Worm (Caenorhabditis elegans) whole organism, dauer: ENCODE results near the gene tag-180.

Source experiments
- unc-62 ChIP-seq: sonication (generic microtip); optimal IDR thresholded peaks from 2 replicates; lab custom pipeline; 2017; ENCODE audit warnings: missing biosample characterization, missing genetic modification reagents, missing genetic modification characterization

The tag-180 gene

ce11 chrII:11293433-11293832, 35.8 kb downstream of the tag-180 start, which contains the start of gene C47G2.4:
Gene C47G2.4 (minus strand): TSS chrII:11293606.
- TF ChIP-seq unc-62 (GFP tag; lab: Kevin White, UChicago), result no peak

ce11 chrII:11290109-11290784, 39.0 kb downstream of the tag-180 start, which contains the start of gene C47G2.3:
Gene C47G2.3 (minus strand): TSS chrII:11290159.
- no peak for TF ChIP-seq unc-62 (GFP tag; lab: Kevin White, UChicago)

- TF ChIP-seq unc-62 (GFP tag; lab: Kevin White, UChicago), result no peak
Observed at ce11 chrII:11288148-11288547, 41.1 kb downstream of the tag-180 start.

- no peak for TF ChIP-seq unc-62 (GFP tag; lab: Kevin White, UChicago)
Observed at ce11 chrII:11286445-11286844, 42.8 kb downstream of the tag-180 start.

DNA sequence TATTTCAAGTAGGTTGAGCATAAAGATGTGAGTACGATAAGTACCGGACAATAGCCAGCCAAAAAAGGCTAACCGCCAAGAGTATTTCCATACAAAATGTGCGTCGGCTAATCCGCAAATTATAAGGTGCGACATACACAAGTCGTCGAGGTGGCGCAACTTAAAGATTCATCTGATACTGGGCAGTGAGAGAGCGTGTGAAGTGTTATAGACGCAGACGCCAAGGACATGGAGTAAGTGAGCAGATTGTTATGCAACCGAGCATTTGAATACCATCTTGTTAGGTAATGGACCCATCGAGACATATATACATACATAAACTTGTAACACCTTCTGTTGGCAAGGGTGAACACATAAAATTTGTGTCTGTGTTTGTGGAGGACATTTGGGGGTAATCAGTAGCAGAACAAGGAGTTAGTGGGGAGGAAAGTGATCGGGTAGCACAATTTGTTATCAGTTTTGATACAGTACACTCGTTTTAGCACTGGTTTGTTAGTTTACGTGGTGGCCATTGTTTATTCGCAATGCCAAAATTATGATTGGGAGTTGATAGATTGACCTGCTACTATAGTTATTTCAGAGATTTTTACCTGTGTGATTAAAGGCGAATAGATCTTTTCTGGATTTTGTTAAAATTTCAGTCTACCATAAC, 43.8 kb downstream of the tag-180 start:
- no peak for TF ChIP-seq unc-62 (GFP tag; lab: Kevin White, UChicago)

DNA sequence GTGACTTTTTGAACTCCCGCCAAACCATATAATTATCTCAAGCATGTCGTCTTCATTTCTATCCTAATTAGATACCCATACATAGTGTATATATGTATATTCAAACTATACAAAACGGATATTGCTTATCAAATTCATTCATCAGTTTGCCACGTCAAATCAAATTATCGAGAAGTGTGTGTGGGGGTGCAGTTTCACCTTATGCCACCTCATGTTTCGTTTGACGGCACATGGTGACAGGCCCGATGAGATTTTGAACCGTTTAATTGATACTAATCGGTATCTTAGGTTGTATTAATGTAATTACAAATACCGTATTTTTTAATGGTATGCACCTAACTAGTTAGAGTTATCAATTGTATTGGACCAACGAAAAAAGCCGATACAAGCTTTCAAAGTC, 44.5 kb downstream of the tag-180 start:
- TF ChIP-seq unc-62 (GFP tag; lab: Kevin White, UChicago), result no peak

DNA sequence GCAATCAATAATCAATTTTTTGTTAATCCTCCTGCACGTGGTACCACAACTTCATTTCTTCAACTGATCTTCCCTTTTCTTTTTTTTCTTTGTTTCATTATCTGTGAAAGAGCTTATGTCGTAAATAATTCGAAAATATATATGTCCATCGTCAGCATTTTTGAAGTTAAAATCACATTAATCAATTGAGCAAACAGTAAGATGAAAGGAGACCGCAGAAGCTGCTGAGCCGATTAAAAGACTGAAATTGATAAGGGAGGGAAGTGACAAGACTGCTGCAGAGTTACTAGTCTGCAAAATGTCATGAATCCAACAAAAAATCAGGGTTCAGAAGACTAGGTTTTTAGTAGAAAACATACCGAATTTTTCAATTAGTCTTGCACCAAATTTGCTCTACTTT, 45.4 kb downstream of the tag-180 start:
- TF ChIP-seq unc-62 (GFP tag; lab: Kevin White, UChicago), result no peak

DNA sequence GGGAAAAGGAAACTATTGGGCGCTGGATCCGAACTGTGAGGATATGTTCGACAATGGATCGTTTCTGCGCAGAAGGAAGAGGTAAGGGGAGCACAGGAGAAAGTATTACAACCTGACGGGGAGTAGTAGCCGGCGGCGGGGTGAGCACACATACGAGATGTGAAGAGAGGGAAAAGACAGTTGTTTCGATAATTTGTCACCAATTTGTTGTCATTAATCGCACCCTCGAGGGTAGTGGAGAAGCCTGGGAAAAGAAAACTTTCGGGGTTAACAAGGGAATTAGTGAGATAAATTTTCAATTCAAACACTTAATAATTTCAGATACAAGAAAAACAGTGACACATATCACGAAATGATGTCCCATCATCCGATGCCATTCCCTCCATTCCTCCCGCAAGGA, 46.2 kb downstream of the tag-180 start:
- no peak for TF ChIP-seq unc-62 (GFP tag; lab: Kevin White, UChicago)

- no peak for TF ChIP-seq unc-62 (GFP tag; lab: Kevin White, UChicago)
Observed at ce11 chrII:11281666-11282065, 47.6 kb downstream of the tag-180 start, which contains the start of gene unc-130. Gene unc-130 (plus strand): TSS chrII:11281966.

ce11 chrII:11281177-11281576, 48.1 kb downstream of the tag-180 start:
- TF ChIP-seq unc-62 (GFP tag; lab: Kevin White, UChicago), result no peak

- no peak for TF ChIP-seq unc-62 (GFP tag; lab: Kevin White, UChicago)
Observed at ce11 chrII:11279971-11280370, 49.3 kb downstream of the tag-180 start.

DNA sequence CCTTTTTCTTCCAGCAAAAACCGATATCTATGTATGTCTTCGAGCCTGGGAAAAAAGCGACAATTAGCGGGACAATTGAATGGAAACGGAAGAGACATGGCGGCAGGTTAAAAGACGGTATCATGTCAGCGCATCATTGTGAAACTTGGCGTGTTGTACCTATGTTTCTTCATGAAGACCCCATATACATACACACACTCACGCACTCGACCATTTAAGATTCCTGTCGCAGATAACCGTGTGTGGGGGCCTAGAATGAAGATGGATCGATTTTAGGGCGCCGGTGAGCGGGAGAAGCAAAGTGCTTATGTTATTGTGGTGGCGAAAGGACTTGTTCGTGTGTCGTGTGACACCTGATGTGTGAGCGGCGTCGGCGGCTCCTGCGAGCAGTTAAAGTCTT, 52.4 kb downstream of the tag-180 start:
- no peak for TF ChIP-seq unc-62 (GFP tag; lab: Kevin White, UChicago)

ce11 chrII:11275484-11275883, 53.7 kb downstream of the tag-180 start:
- no peak for TF ChIP-seq unc-62 (GFP tag; lab: Kevin White, UChicago)

- no peak for TF ChIP-seq unc-62 (GFP tag; lab: Kevin White, UChicago)
Observed at ce11 chrII:11274876-11275275, 54.4 kb downstream of the tag-180 start.
